Worm (Caenorhabditis elegans) whole organism, L3 larva: Measurements from ENCODE around the gene C31C9.9.

Source experiments
- egl-27 ChIP-seq: sonication (generic microtip); optimal IDR thresholded peaks from 4 replicates; lab custom pipeline; 2017; ENCODE audit warnings: missing biosample characterization, missing genetic modification reagents, missing genetic modification characterization
- lin-39 ChIP-seq: fragments of 150-350 bp; optimal IDR thresholded peaks from 2 replicates; lab custom pipeline; 2018; ENCODE audit warnings: missing biosample characterization, missing genetic modification reagents, missing genetic modification characterization
- sea-2 ChIP-seq: fragments of 150-350 bp; sonication (generic microtip); optimal IDR thresholded peaks from 4 replicates; lab custom pipeline; 2014; ENCODE audit warnings: missing biosample characterization, missing genetic modification reagents, missing genetic modification characterization
- snpc-4 ChIP-seq: fragments of 150-350 bp; optimal IDR thresholded peaks from 2 replicates; lab custom pipeline; 2014; ENCODE audit warnings: missing biosample characterization, missing genetic modification characterization
- ztf-11 ChIP-seq: fragments of 150-350 bp; optimal IDR thresholded peaks from 2 replicates; lab custom pipeline; 2014; ENCODE audit warnings: missing biosample characterization, missing genetic modification characterization

ce11 chrII:13695343-13696332 is 40.8 kb downstream of the C31C9.9 start, which contains the start of gene kqt-3:
- TF ChIP-seq egl-27 (tag; lab: Kevin White, UChicago) (no peak), snpc-4 (tag; lab: Kevin White, UChicago) (no peak), sea-2 (GFP tag; lab: Kevin White, UChicago) (no peak), ztf-11 (no peak), lin-39 (no peak)
